Fruit fly (Drosophila melanogaster) Kc167 (cell line): Measurements from ENCODE around the gene Sws1.

Source experiments
- Myc ChIP-seq: fragments of >200 bp; optimal IDR thresholded peaks from 2 replicates; lab custom pipeline; 2017; ENCODE audit warnings: missing external identifiers
- Sin3A ChIP-seq: fragments of >200 bp; optimal IDR thresholded peaks from 2 replicates; lab custom pipeline; 2018; ENCODE audit warnings: missing external identifiers
- h ChIP-seq: fragments of >200 bp; optimal IDR thresholded peaks from 3 replicates; lab custom pipeline; 2018; ENCODE audit warnings: missing external identifiers
- insv ChIP-seq: fragments of >200 bp; optimal IDR thresholded peaks from 3 replicates; lab custom pipeline; 2018; ENCODE audit warnings: missing external identifiers
- psq ChIP-seq: fragments of >200 bp; optimal IDR thresholded peaks from 2 replicates; lab custom pipeline; 2017; ENCODE audit warnings: missing external identifiers
- ttk ChIP-seq: sonication (Bioruptor generic); optimal IDR thresholded peaks from 2 replicates; lab custom pipeline; 2017; ENCODE audit warnings: missing external identifiers

DNA sequence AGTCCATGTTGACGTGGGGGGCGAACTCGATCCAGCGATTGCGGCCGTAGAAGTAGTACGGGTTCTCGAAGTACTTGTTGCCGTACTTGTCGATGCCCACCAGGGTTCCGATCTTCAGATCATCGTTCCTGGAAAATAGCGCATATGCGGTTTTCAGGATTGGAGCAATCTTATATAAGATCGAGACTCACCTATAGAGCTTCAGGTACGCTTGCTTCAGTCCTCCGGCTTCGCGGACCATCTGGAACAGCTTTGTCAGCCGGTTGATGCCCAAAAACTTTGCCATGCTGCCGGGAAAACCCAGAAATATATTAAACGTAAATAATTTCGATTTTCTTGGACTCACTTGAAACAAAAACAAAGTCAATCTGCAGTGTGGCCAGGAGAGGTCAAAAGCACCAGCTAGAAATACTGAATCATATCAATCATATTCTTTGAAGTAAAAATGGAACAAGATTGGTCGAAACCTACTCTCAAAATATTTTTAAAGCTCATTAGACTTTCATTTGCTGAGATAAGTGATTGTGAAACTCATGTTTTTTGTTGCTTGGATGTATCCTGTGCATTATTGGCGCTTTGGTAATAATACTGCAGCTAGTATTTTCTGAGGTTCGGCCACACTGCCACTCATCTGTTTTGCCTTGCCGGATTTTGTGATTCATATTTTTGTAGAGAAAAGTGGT is 5.0 kb upstream of the Sws1 start, which contains the start of the genes ND-B17.2 and Arpc5:
- TF ChIP-seq h (lab: Kevin White, UChicago), result no peak
- TF ChIP-seq psq (lab: Kevin White, UChicago), result no peak
- TF ChIP-seq Sin3A, result no peak
- TF ChIP-seq ttk (lab: Kevin White, UChicago), result no peak
- TF ChIP-seq Myc (lab: Kevin White, UChicago), result no peak
- TF ChIP-seq insv (lab: Kevin White, UChicago), result no peak
